Fruit fly (Drosophila melanogaster) whole organism, wandering third instar larva: ENCODE data around the gene CG2182.

ENCODE experiments used
- Abd-B ChIP-seq: fragments of >200 bp; optimal IDR thresholded peaks from 2 replicates; lab custom pipeline; 2017; ENCODE audit warnings: missing biosample characterization, missing genetic modification characterization
- CG32264 ChIP-seq: fragments of 200-800 bp; sonication (Bioruptor generic); optimal IDR thresholded peaks from 2 replicates; lab custom pipeline; 2016; ENCODE audit warnings: missing biosample characterization, missing genetic modification characterization
- CG9705 ChIP-seq: fragments of 200-800 bp; sonication (Bioruptor generic); optimal IDR thresholded peaks from 2 replicates; lab custom pipeline; 2018; ENCODE audit warnings: missing biosample characterization, mild to moderate bottlenecking, missing genetic modification characterization
- CrebA ChIP-seq: fragments of 200-800 bp; sonication (Bioruptor generic); optimal IDR thresholded peaks from 2 replicates; lab custom pipeline; 2016; ENCODE audit warnings: missing biosample characterization, mild to moderate bottlenecking, missing genetic modification characterization, borderline replicate concordance
- Dfd ChIP-seq: fragments of >200 bp; optimal IDR thresholded peaks from 2 replicates; lab custom pipeline; 2017; ENCODE audit warnings: missing biosample characterization, missing genetic modification characterization
- Dif ChIP-seq: fragments of 200-275, 200-300 bp; sonication (Bioruptor generic); optimal IDR thresholded peaks from 2 replicates; lab custom pipeline; 2018; ENCODE audit warnings: missing biosample characterization, missing genetic modification characterization; ENCODE audit not compliant: partially characterized antibody
- GATAd ChIP-seq: sonication (Bioruptor generic); optimal IDR thresholded peaks from 2 replicates; lab custom pipeline; 2016; ENCODE audit warnings: missing biosample characterization, missing genetic modification characterization
- HLH106 ChIP-seq: fragments of 200-800 bp; optimal IDR thresholded peaks from 3 replicates; lab custom pipeline; 2019; ENCODE audit warnings: missing biosample characterization, mild to moderate bottlenecking, missing genetic modification characterization, moderate library complexity
- Hnf4 ChIP-seq: fragments of 200-800 bp; sonication (Bioruptor generic); optimal IDR thresholded peaks from 2 replicates; lab custom pipeline; 2016; ENCODE audit warnings: missing biosample characterization, mild to moderate bottlenecking, missing genetic modification characterization
- Hr78 ChIP-seq: fragments of >200 bp; optimal IDR thresholded peaks from 2 replicates; lab custom pipeline; 2017; ENCODE audit warnings: missing biosample characterization, missing genetic modification characterization
- Hr83 ChIP-seq: fragments of 200-300 bp; sonication (Bioruptor generic); optimal IDR thresholded peaks from 2 replicates; lab custom pipeline; 2016; ENCODE audit warnings: missing biosample characterization, mild to moderate bottlenecking, missing genetic modification characterization, moderate library complexity; ENCODE audit not compliant: poor library complexity, severe bottlenecking
- Jra ChIP-seq: sonication (Bioruptor generic); optimal IDR thresholded peaks from 2 replicates; lab custom pipeline; 2016; ENCODE audit warnings: missing biosample characterization, missing genetic modification characterization
- Mio ChIP-seq: sonication (Bioruptor generic); optimal IDR thresholded peaks from 2 replicates; lab custom pipeline; 2016; ENCODE audit warnings: missing biosample characterization, missing genetic modification characterization
- Myc ChIP-seq: fragments of >200 bp; optimal IDR thresholded peaks from 2 replicates; lab custom pipeline; 2017
- N ChIP-seq: fragments of >200 bp; optimal IDR thresholded peaks from 2 replicates; lab custom pipeline; 2018; ENCODE audit warnings: missing biosample characterization, missing external identifiers, missing genetic modification characterization
- OdsH ChIP-seq: fragments of 200-800 bp; sonication (Bioruptor generic); optimal IDR thresholded peaks from 2 replicates; lab custom pipeline; 2016; ENCODE audit warnings: missing biosample characterization, mild to moderate bottlenecking, missing genetic modification characterization
- Rel ChIP-seq, 2 experiments: fragments of 200-800 bp; sonication (Bioruptor generic) in 1 of 2; optimal IDR thresholded peaks; 2 replicates in 1 of 2; 3 replicates in 1 of 2; lab custom pipeline; 2016 to 2019; ENCODE audit warnings: mild to moderate bottlenecking in 2 of 2, missing biosample characterization in 2 of 2, missing genetic modification characterization in 2 of 2, moderate library complexity in 1 of 2
- Sp1 ChIP-seq: fragments of 200-800 bp; sonication (Bioruptor generic); optimal IDR thresholded peaks from 3 replicates; lab custom pipeline; 2019; ENCODE audit warnings: missing biosample characterization, mild to moderate bottlenecking, missing genetic modification characterization, moderate library complexity
- Vsx2 ChIP-seq: fragments of 200-300, 225-300 bp; sonication (Bioruptor generic); optimal IDR thresholded peaks from 2 replicates; lab custom pipeline; 2018; ENCODE audit warnings: missing biosample characterization, missing genetic modification characterization; ENCODE audit not compliant: partially characterized antibody
- br ChIP-seq: fragments of 200-800 bp; sonication (Bioruptor generic); optimal IDR thresholded peaks from 2 replicates; lab custom pipeline; 2016; ENCODE audit warnings: missing biosample characterization, missing genetic modification characterization
- brk ChIP-seq: fragments of 200-800 bp; sonication (Bioruptor generic); optimal IDR thresholded peaks from 2 replicates; lab custom pipeline; 2016; ENCODE audit warnings: missing biosample characterization, mild to moderate bottlenecking, missing genetic modification characterization
- dl ChIP-seq, 2 experiments: fragments of 175-275, 200-275 bp in 1 of 2; fragments of 200-275 bp in 1 of 2; sonication (Bioruptor generic); optimal IDR thresholded peaks; lab custom pipeline; 2018; ENCODE audit warnings: mild to moderate bottlenecking in 2 of 2, missing biosample characterization in 2 of 2, missing genetic modification characterization in 2 of 2, moderate library complexity in 2 of 2; ENCODE audit not compliant: partially characterized antibody in 2 of 2, insufficient read depth in 1 of 2
- dmrt93B ChIP-seq: fragments of 200-800 bp; sonication (Bioruptor generic); optimal IDR thresholded peaks from 2 replicates; lab custom pipeline; 2018; ENCODE audit warnings: missing biosample characterization, mild to moderate bottlenecking, missing genetic modification characterization
- dsf ChIP-seq: sonication (Bioruptor generic); optimal IDR thresholded peaks from 2 replicates; lab custom pipeline; 2016; ENCODE audit warnings: missing biosample characterization, missing genetic modification characterization, borderline replicate concordance
- ey ChIP-seq: fragments of 200-800 bp; sonication (Bioruptor generic); optimal IDR thresholded peaks from 2 replicates; lab custom pipeline; 2016; ENCODE audit warnings: missing biosample characterization, missing genetic modification characterization
- foxo ChIP-seq, 2 experiments: fragments of 200-800 bp; sonication (Bioruptor generic); optimal IDR thresholded peaks; 2 replicates in 1 of 2; 3 replicates in 1 of 2; lab custom pipeline; 2016 to 2017; ENCODE audit warnings: missing biosample characterization in 2 of 2, missing genetic modification characterization in 2 of 2
- fru ChIP-seq: fragments of 200-800 bp; sonication (Bioruptor generic); optimal IDR thresholded peaks from 3 replicates; lab custom pipeline; 2016; ENCODE audit warnings: missing biosample characterization, mild to moderate bottlenecking, missing genetic modification characterization
- h ChIP-seq: fragments of 200-800 bp; sonication (Bioruptor generic); optimal IDR thresholded peaks from 3 replicates; lab custom pipeline; 2016; ENCODE audit warnings: missing biosample characterization, mild to moderate bottlenecking, missing genetic modification characterization
- jim ChIP-seq: fragments of 175-275, 200-325 bp; sonication (Bioruptor generic); optimal IDR thresholded peaks from 2 replicates; lab custom pipeline; 2016; ENCODE audit warnings: missing biosample characterization, mild to moderate bottlenecking, missing genetic modification characterization
- lola ChIP-seq: fragments of >200 bp; optimal IDR thresholded peaks from 2 replicates; lab custom pipeline; 2017; ENCODE audit warnings: missing biosample characterization, missing genetic modification characterization
- pan ChIP-seq: fragments of >200 bp; optimal IDR thresholded peaks from 2 replicates; lab custom pipeline; 2017
- psq ChIP-seq: fragments of 200-800 bp; sonication (Bioruptor generic); optimal IDR thresholded peaks from 3 replicates; lab custom pipeline; 2017; ENCODE audit warnings: missing biosample characterization, mild to moderate bottlenecking, missing genetic modification characterization, moderate library complexity
- rgr ChIP-seq: fragments of 200-800 bp; sonication (Bioruptor generic); optimal IDR thresholded peaks from 3 replicates; lab custom pipeline; 2016; ENCODE audit warnings: missing biosample characterization, mild to moderate bottlenecking, missing genetic modification characterization
- sage ChIP-seq: fragments of 200-800 bp; sonication (Bioruptor generic); optimal IDR thresholded peaks from 2 replicates; lab custom pipeline; 2016; ENCODE audit warnings: missing biosample characterization, mild to moderate bottlenecking, missing genetic modification characterization
- sv ChIP-seq: fragments of 200-800 bp; sonication (Bioruptor generic); optimal IDR thresholded peaks from 3 replicates; lab custom pipeline; 2016; ENCODE audit warnings: missing biosample characterization, missing genetic modification characterization
- tai ChIP-seq: sonication (Bioruptor generic); optimal IDR thresholded peaks from 2 replicates; lab custom pipeline; 2016; ENCODE audit warnings: missing biosample characterization, missing genetic modification characterization
- usp ChIP-seq: fragments of >200 bp; optimal IDR thresholded peaks from 2 replicates; lab custom pipeline; 2017; ENCODE audit warnings: missing biosample characterization, missing genetic modification characterization
- woc ChIP-seq: sonication (Bioruptor generic); optimal IDR thresholded peaks from 2 replicates; lab custom pipeline; 2016; ENCODE audit warnings: missing biosample characterization, mild to moderate bottlenecking, missing genetic modification characterization

CG2182 gene

DNA sequence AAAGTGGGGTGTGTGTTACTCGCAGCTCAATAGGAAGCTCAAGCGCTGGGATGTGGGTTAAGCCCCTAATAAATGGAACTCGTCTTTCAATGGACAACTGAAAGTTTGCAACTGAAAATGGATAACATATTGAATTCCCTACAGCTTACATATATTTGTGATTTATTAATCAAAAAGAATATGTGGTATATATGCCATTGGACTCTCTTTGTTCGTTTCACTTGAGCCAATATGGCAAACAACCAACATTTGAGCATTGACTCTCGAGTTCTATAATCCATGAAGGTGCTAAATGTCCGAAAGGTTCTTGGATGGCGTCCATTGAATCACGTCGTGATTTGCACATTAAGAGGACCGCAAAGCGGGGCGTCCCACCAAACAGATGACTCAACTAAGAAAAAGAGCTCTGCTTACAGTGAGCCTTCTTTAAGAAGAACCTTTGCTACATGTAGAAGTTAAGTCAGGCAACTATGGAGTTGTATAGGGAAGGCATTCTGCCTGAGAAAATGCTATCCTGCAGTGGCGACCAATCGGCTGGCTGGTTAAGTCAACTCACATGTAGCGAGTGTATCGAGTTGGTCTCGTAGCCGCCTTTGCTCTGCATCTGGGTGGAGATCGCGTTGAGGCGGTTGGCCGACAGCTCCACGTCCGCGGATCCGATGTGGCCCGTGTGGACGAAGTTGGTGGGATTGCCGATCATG is 41.6 kb downstream of the CG2182 start:
- TF ChIP-seq dsf (GFP tag; lab: Kevin White, UChicago) (no peak), Abd-B (GFP tag; lab: Kevin White, UChicago) (no peak), ey (peak; percentile 18), Sp1 (no peak), psq (GFP tag; lab: Kevin White, UChicago) (no peak), dmrt93B (GFP tag; lab: Kevin White, UChicago) (no peak), Hr78 (GFP tag; lab: Kevin White, UChicago) (no peak), Myc (lab: Kevin White, UChicago) (no peak), OdsH (no peak), pan (no peak), CG32264 (no peak), br (GFP tag; lab: Kevin White, UChicago) (no peak), jim (GFP tag; lab: Kevin White, UChicago) (no peak), rgr (GFP tag; lab: Kevin White, UChicago) (no peak), tai (no peak), Jra (GFP tag; lab: Kevin White, UChicago) (no peak), lola (no peak), foxo (GFP tag; optimal IDR thresholded peaks at IDR 0.05; lab: Kevin White, UChicago) (peak in 1 of 2 experiments; percentile 23), CG9705 (GFP tag; lab: Kevin White, UChicago) (no peak), fru (GFP tag; lab: Kevin White, UChicago) (peak; percentile 12), Mio (GFP tag; lab: Kevin White, UChicago) (no peak), HLH106 (tag; lab: Kevin White, UChicago) (peak; percentile 6), Rel (GFP tag; optimal IDR thresholded peaks at IDR 0.05; lab: Kevin White, UChicago) (no peak), Rel (tag; optimal IDR thresholded peaks at IDR 0.05; lab: Kevin White, UChicago) (peak; percentile 87)
- TF ChIP-seq, all 38 proteins: peak for 5

DNA sequence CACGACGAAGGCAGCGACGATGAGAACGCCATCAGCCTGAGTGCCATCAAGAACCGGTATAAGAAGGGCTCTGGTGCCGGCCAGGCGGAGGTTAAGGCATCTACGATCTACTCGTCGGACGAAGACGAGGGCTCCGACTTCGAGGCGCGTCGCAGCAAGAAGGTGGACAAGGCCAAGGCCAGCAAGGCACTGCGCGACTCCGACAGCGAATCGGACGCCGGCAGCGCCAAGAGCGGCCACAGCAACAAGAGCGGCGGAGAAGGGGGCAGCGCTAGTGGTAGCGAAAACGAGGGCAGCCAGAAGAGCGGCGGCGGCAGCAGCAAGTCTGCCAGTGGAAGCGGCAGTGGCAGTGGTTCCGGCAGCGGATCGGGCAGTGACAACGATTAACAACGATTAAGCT is 44.2 kb downstream of the CG2182 start:
- TF ChIP-seq sage (GFP tag; lab: Kevin White, UChicago) (no peak), pan (no peak), N (no peak), usp (GFP tag; lab: Kevin White, UChicago) (no peak), h (no peak), Sp1 (no peak), Mio (GFP tag; lab: Kevin White, UChicago) (no peak), woc (no peak), Hnf4 (GFP tag; lab: Kevin White, UChicago) (no peak), Dfd (no peak), psq (GFP tag; lab: Kevin White, UChicago) (no peak), Dif (GFP tag; lab: Kevin White, UChicago) (no peak), Abd-B (GFP tag; lab: Kevin White, UChicago) (no peak), jim (GFP tag; lab: Kevin White, UChicago) (no peak), HLH106 (tag; lab: Kevin White, UChicago) (no peak), GATAd (GFP tag; lab: Kevin White, UChicago) (no peak), CrebA (GFP tag; lab: Kevin White, UChicago) (no peak), CG9705 (GFP tag; lab: Kevin White, UChicago) (no peak), foxo (GFP tag; optimal IDR thresholded peaks at IDR 0.05; lab: Kevin White, UChicago) (no peak)

DNA sequence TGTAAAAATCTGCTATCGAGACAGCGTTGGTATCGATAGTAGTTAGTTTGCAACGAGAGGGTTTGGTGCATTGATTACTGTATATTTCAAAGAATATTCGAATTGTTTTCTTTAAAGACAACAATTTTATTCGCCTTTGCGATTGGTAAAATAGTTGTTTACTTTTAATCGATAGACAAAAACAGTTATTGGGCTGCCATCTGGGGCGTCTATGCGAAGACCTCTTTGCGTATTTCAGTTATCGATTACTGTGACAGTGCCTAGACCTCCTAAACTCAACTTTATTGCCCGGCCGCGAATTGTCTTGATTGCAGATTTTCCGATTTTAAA is 46.6 kb downstream of the CG2182 start, which contains the start of gene Atu:
TSS of gene Atu (plus strand) at position 245 of the 330 bp plus-strand sequence.
- TF ChIP-seq CrebA (GFP tag; lab: Kevin White, UChicago) (no peak), Vsx2 (GFP tag; lab: Kevin White, UChicago) (no peak), foxo (GFP tag; optimal IDR thresholded peaks at IDR 0.05; lab: Kevin White, UChicago) (peak in 1 of 2 experiments; percentile 45), sage (GFP tag; lab: Kevin White, UChicago) (no peak), Dfd (no peak), sv (GFP tag; lab: Kevin White, UChicago) (peak; percentile 29), Hnf4 (GFP tag; lab: Kevin White, UChicago) (peak; percentile 51), Dif (GFP tag; lab: Kevin White, UChicago) (peak; percentile 68), dl (GFP tag; optimal IDR thresholded peaks at IDR 0.05; lab: Kevin White, UChicago; ENCODE audit: insufficient read depth in 1 of 2, partially characterized antibody in 2 of 2) (no peak), ey (peak; percentile 3), lola (no peak), usp (GFP tag; lab: Kevin White, UChicago) (no peak), rgr (GFP tag; lab: Kevin White, UChicago) (peak; percentile 65), dmrt93B (GFP tag; lab: Kevin White, UChicago) (no peak), OdsH (no peak), Mio (GFP tag; lab: Kevin White, UChicago) (no peak), dsf (GFP tag; lab: Kevin White, UChicago) (no peak), Sp1 (no peak), Myc (lab: Kevin White, UChicago) (no peak), Hr78 (GFP tag; lab: Kevin White, UChicago) (no peak), tai (no peak), Jra (GFP tag; lab: Kevin White, UChicago) (peak; percentile 58), Abd-B (GFP tag; lab: Kevin White, UChicago) (no peak), CG32264 (no peak), GATAd (GFP tag; lab: Kevin White, UChicago) (no peak), h (peak; percentile 53), HLH106 (tag; lab: Kevin White, UChicago) (peak; percentile 31), Rel (GFP tag; optimal IDR thresholded peaks at IDR 0.05; lab: Kevin White, UChicago) (no peak), Rel (tag; optimal IDR thresholded peaks at IDR 0.05; lab: Kevin White, UChicago) (peak; percentile 16), fru (GFP tag; lab: Kevin White, UChicago) (peak; percentile 43), pan (no peak), N (no peak), br (GFP tag; lab: Kevin White, UChicago) (no peak), CG9705 (GFP tag; lab: Kevin White, UChicago) (no peak), brk (no peak), psq (GFP tag; lab: Kevin White, UChicago) (no peak), Hr83 (GFP tag; lab: Kevin White, UChicago) (no peak), woc (no peak), jim (GFP tag; lab: Kevin White, UChicago) (no peak)
